Fruit fly (Drosophila melanogaster) whole organism, embryonic: ENCODE measurements around the gene CG14020.
A peak's percentile ranks its signal among the peaks of the same experiment; 100 is the strongest.

Source experiments
- Antp ChIP-seq: fragments of 200-800 bp; sonication (Bioruptor generic); optimal IDR thresholded peaks from 3 replicates; lab custom pipeline; 2016; ENCODE audit warnings: missing biosample characterization, missing genetic modification characterization
- Asciz ChIP-seq: fragments of 200-800 bp; sonication (Bioruptor generic); optimal IDR thresholded peaks from 2 replicates; lab custom pipeline; 2017; ENCODE audit warnings: missing biosample characterization, mild to moderate bottlenecking, missing genetic modification characterization, missing genetic modification reagents
- CG10462 ChIP-seq: fragments of 200-800 bp; sonication (Bioruptor generic); optimal IDR thresholded peaks from 2 replicates; lab custom pipeline; 2016; ENCODE audit warnings: missing biosample characterization, missing genetic modification characterization
- CG10565 ChIP-seq: fragments of 200-800 bp; sonication (Bioruptor generic); optimal IDR thresholded peaks from 3 replicates; lab custom pipeline; 2016; ENCODE audit warnings: missing biosample characterization, mild to moderate bottlenecking, missing genetic modification characterization
- CG11085 ChIP-seq: fragments of 200-800 bp; sonication (Bioruptor generic); IDR thresholded peaks from 2 replicates; pipeline ENCODE4 v1.3.6; 2022; ENCODE audit warnings: missing biosample characterization, missing genetic modification characterization
- CG11696 ChIP-seq: fragments of 200-800 bp; sonication (Bioruptor generic); IDR thresholded peaks from 2 replicates; pipeline ENCODE4 v1.3.6; 2022; ENCODE audit warnings: missing biosample characterization, missing genetic modification characterization
- CG12219 ChIP-seq: fragments of 200-800 bp; sonication (Bioruptor generic); optimal IDR thresholded peaks from 3 replicates; lab custom pipeline; 2018; ENCODE audit warnings: missing biosample characterization, mild to moderate bottlenecking, missing genetic modification characterization
- CG15011 ChIP-seq: fragments of 200-800 bp; sonication (Bioruptor generic); optimal IDR thresholded peaks from 3 replicates; lab custom pipeline; 2018; ENCODE audit warnings: missing biosample characterization, mild to moderate bottlenecking, missing genetic modification characterization
- CG1832 ChIP-seq: fragments of 200-800 bp; sonication (Bioruptor generic); optimal IDR thresholded peaks from 2 replicates; lab custom pipeline; 2017; ENCODE audit warnings: missing biosample characterization, mild to moderate bottlenecking, missing genetic modification characterization, inconsistent platforms
- CG30020 ChIP-seq: fragments of 200-800 bp; optimal IDR thresholded peaks from 2 replicates; lab custom pipeline; 2019; ENCODE audit warnings: missing biosample characterization, mild to moderate bottlenecking, missing genetic modification characterization, moderate library complexity
- CG3065 ChIP-seq: fragments of 200-800 bp; sonication (Bioruptor generic); optimal IDR thresholded peaks from 2 replicates; lab custom pipeline; 2016; ENCODE audit warnings: missing biosample characterization, missing genetic modification characterization
- CG31224 ChIP-seq: fragments of 200-800 bp; sonication (Bioruptor generic); IDR thresholded peaks from 2 replicates; pipeline ENCODE4 v1.3.6; 2022; ENCODE audit warnings: missing biosample characterization, missing genetic modification characterization
- CG3163 ChIP-seq: fragments of 200-800 bp; sonication (Bioruptor generic); optimal IDR thresholded peaks from 3 replicates; lab custom pipeline; 2016; ENCODE audit warnings: missing biosample characterization, missing genetic modification characterization
- CG34422 ChIP-seq: fragments of 200-800 bp; sonication (Bioruptor generic); IDR thresholded peaks from 3 replicates; pipeline ENCODE4 v1.3.6; 2022; ENCODE audit warnings: missing biosample characterization, missing genetic modification characterization
- CG3726 ChIP-seq: fragments of 200-800 bp; sonication (Bioruptor generic); IDR thresholded peaks from 3 replicates; pipeline ENCODE4, ENCODE4 v1.3.6; 2022; ENCODE audit warnings: missing biosample characterization, missing genetic modification characterization
- CG6272 ChIP-seq: fragments of 200-800 bp; sonication (Bioruptor generic); IDR thresholded peaks from 2 replicates; pipeline ENCODE4 v1.3.6; 2022; ENCODE audit warnings: missing biosample characterization, missing genetic modification characterization
- CG6683 ChIP-seq: fragments of 200-800 bp; sonication (Bioruptor generic); optimal IDR thresholded peaks from 2 replicates; lab custom pipeline; 2017; ENCODE audit warnings: missing biosample characterization, mild to moderate bottlenecking, missing genetic modification characterization, missing genetic modification reagents
- CG6813 ChIP-seq: fragments of 200-800 bp; sonication (Bioruptor generic); optimal IDR thresholded peaks from 2 replicates; lab custom pipeline; 2017; ENCODE audit warnings: missing biosample characterization, missing genetic modification characterization, mild to moderate bottlenecking, moderate library complexity, missing genetic modification reagents
- CG7745 ChIP-seq: fragments of 200-800 bp; sonication (Bioruptor generic); optimal IDR thresholded peaks from 2 replicates; lab custom pipeline; 2018; ENCODE audit warnings: missing biosample characterization, mild to moderate bottlenecking, missing genetic modification characterization, moderate library complexity
- CG7786 ChIP-seq: fragments of 200-800 bp; sonication (Bioruptor generic); optimal IDR thresholded peaks from 2 replicates; lab custom pipeline; 2016; ENCODE audit warnings: missing biosample characterization, missing genetic modification characterization
- CG8388 ChIP-seq: fragments of 200-800 bp; sonication (Bioruptor generic); optimal IDR thresholded peaks from 2 replicates; lab custom pipeline; 2019; ENCODE audit warnings: missing biosample characterization, mild to moderate bottlenecking, missing genetic modification characterization, moderate library complexity
- CG9215 ChIP-seq: fragments of 200-800 bp; sonication (Bioruptor generic); IDR thresholded peaks from 2 replicates; pipeline ENCODE4 v1.3.6; 2022; ENCODE audit warnings: missing biosample characterization, missing genetic modification characterization
- Dfd ChIP-seq, 2 experiments: fragments of >200 bp; optimal IDR thresholded peaks; 2 replicates each; lab custom pipeline; 2017; ENCODE audit warnings: missing biosample characterization in 2 of 2, missing genetic modification characterization in 2 of 2
- Doc3 ChIP-seq: fragments of 200-800 bp; sonication (Bioruptor generic); IDR thresholded peaks from 3 replicates; pipeline ENCODE4 v1.3.6; 2022; ENCODE audit warnings: missing biosample characterization, missing genetic modification characterization; ENCODE audit not compliant: partially characterized antibody
- Drgx ChIP-seq: fragments of 200-800 bp; sonication (Bioruptor generic); IDR thresholded peaks from 2 replicates; pipeline ENCODE4 v1.3.6; 2022; ENCODE audit warnings: missing biosample characterization, missing genetic modification characterization
- Ets97D ChIP-seq: fragments of 200-800 bp; sonication (Bioruptor generic); optimal IDR thresholded peaks from 3 replicates; lab custom pipeline; 2016; ENCODE audit warnings: missing biosample characterization, missing genetic modification characterization
- Fer1 ChIP-seq: fragments of 200-800 bp; sonication (Bioruptor generic); optimal IDR thresholded peaks from 2 replicates; lab custom pipeline; 2017; ENCODE audit warnings: missing biosample characterization, mild to moderate bottlenecking, missing genetic modification characterization
- Fer2 ChIP-seq: fragments of 200-800 bp; sonication (Bioruptor generic); optimal IDR thresholded peaks from 2 replicates; lab custom pipeline; 2018; ENCODE audit warnings: missing biosample characterization, mild to moderate bottlenecking, missing genetic modification characterization, moderate library complexity
- HHEX ChIP-seq: fragments of 200-800 bp; sonication (Bioruptor generic); optimal IDR thresholded peaks from 3 replicates; lab custom pipeline; 2017; ENCODE audit warnings: missing biosample characterization, mild to moderate bottlenecking, missing genetic modification characterization, missing genetic modification reagents
- Max ChIP-seq: fragments of 200-800 bp; sonication (Bioruptor generic); optimal IDR thresholded peaks from 2 replicates; lab custom pipeline; 2016; ENCODE audit warnings: missing biosample characterization, mild to moderate bottlenecking, missing genetic modification characterization
- NfI ChIP-seq: fragments of 200-800 bp; sonication (Bioruptor generic); optimal IDR thresholded peaks from 3 replicates; lab custom pipeline; 2018; ENCODE audit warnings: missing biosample characterization, mild to moderate bottlenecking, missing genetic modification characterization, moderate library complexity
- Pdp1 ChIP-seq, 2 experiments: fragments of 200-800 bp; sonication (Bioruptor generic); optimal IDR thresholded peaks; 3 replicates each; lab custom pipeline; 2016; ENCODE audit warnings: missing biosample characterization in 2 of 2, missing genetic modification characterization in 2 of 2, mild to moderate bottlenecking in 1 of 2, moderate library complexity in 1 of 2
- Ptx1 ChIP-seq: fragments of 200-800 bp; sonication (Bioruptor generic); IDR thresholded peaks from 2 replicates; pipeline ENCODE4 v1.3.6; 2022; ENCODE audit warnings: missing biosample characterization, missing genetic modification characterization
- Sry-δ ChIP-seq: fragments of 200-800 bp; sonication (Bioruptor generic); optimal IDR thresholded peaks from 2 replicates; lab custom pipeline; 2016; ENCODE audit warnings: missing biosample characterization, missing genetic modification characterization
- Stat92E ChIP-seq, 3 experiments: fragments of >200 bp in 2 of 3; fragments of 200-800 bp in 1 of 3; sonication (Bioruptor generic) in 1 of 3; optimal IDR thresholded peaks; 2 replicates each; lab custom pipeline; 2017 to 2019; ENCODE audit warnings: missing biosample characterization in 3 of 3, missing genetic modification characterization in 3 of 3, mild to moderate bottlenecking in 1 of 3, moderate library complexity in 1 of 3
- TFAM ChIP-seq: fragments of 200-800 bp; sonication (Bioruptor generic); optimal IDR thresholded peaks from 2 replicates; lab custom pipeline; 2017; ENCODE audit warnings: missing biosample characterization, missing genetic modification characterization, inconsistent platforms
- Tbp ChIP-seq: fragments of >200 bp; optimal IDR thresholded peaks from 2 replicates; lab custom pipeline; 2018; ENCODE audit warnings: missing biosample characterization, missing genetic modification characterization
- Xrp1 ChIP-seq: fragments of 200-800 bp; sonication (Bioruptor generic); IDR thresholded peaks from 2 replicates; pipeline ENCODE4 v1.3.6; 2022; ENCODE audit warnings: missing biosample characterization, missing genetic modification characterization
- ac ChIP-seq: fragments of 200-800 bp; sonication (Bioruptor generic); optimal IDR thresholded peaks from 3 replicates; lab custom pipeline; 2017; ENCODE audit warnings: missing biosample characterization, mild to moderate bottlenecking, missing genetic modification characterization
- en ChIP-seq: fragments of 200-800 bp; sonication (Bioruptor generic); optimal IDR thresholded peaks from 2 replicates; lab custom pipeline; 2016; ENCODE audit warnings: missing biosample characterization, missing genetic modification characterization
- exex ChIP-seq: fragments of 200-800 bp; sonication (Bioruptor generic); optimal IDR thresholded peaks from 4 replicates; lab custom pipeline; 2018; ENCODE audit warnings: missing biosample characterization, mild to moderate bottlenecking, missing genetic modification characterization, moderate library complexity
- klu ChIP-seq: fragments of 200-800 bp; sonication (Bioruptor generic); IDR thresholded peaks from 2 replicates; pipeline ENCODE4 v1.3.6; 2022; ENCODE audit warnings: missing biosample characterization, missing genetic modification characterization
- p53 ChIP-seq: fragments of 200-800 bp; sonication (Bioruptor generic); optimal IDR thresholded peaks from 2 replicates; lab custom pipeline; 2016; ENCODE audit warnings: missing biosample characterization, missing genetic modification characterization
- pho ChIP-seq: fragments of 200-800 bp; sonication (Bioruptor generic); optimal IDR thresholded peaks from 2 replicates; lab custom pipeline; 2016; ENCODE audit warnings: missing biosample characterization, missing genetic modification characterization
- pnt ChIP-seq: fragments of 200-800 bp; sonication (Bioruptor generic); optimal IDR thresholded peaks from 3 replicates; lab custom pipeline; 2016; ENCODE audit warnings: missing biosample characterization, missing genetic modification characterization
- pros ChIP-seq: fragments of 200-800 bp; sonication (Bioruptor generic); optimal IDR thresholded peaks from 3 replicates; lab custom pipeline; 2019; ENCODE audit warnings: missing biosample characterization, mild to moderate bottlenecking, missing genetic modification characterization, moderate library complexity
- sima ChIP-seq: fragments of 200-800 bp; sonication (Bioruptor generic); optimal IDR thresholded peaks from 2 replicates; lab custom pipeline; 2016; ENCODE audit warnings: missing biosample characterization, missing genetic modification characterization
- tup ChIP-seq: fragments of 200-800 bp; sonication (Bioruptor generic); optimal IDR thresholded peaks from 2 replicates; lab custom pipeline; 2016; ENCODE audit warnings: missing biosample characterization, mild to moderate bottlenecking, missing genetic modification characterization, moderate library complexity
- twi ChIP-seq: fragments of 200-800 bp; optimal IDR thresholded peaks from 2 replicates; lab custom pipeline; 2019; ENCODE audit warnings: missing biosample characterization, mild to moderate bottlenecking, missing genetic modification characterization, moderate library complexity
- unpg ChIP-seq: fragments of 200-800 bp; sonication (Bioruptor generic); optimal IDR thresholded peaks from 3 replicates; lab custom pipeline; 2018; ENCODE audit warnings: missing biosample characterization, mild to moderate bottlenecking, missing genetic modification characterization, moderate library complexity
- wor ChIP-seq: fragments of 200-800 bp; sonication (Bioruptor generic); IDR thresholded peaks from 2 replicates; pipeline ENCODE4 v1.3.6; 2022; ENCODE audit warnings: missing biosample characterization, missing genetic modification characterization

The CG14020 gene

dm6 chr2L:5476699-5477098 is 40.8 kb upstream of the CG14020 start (continued):
- TF ChIP-seq Asciz (no peak), Ptx1 (GFP tag; lab: Robert Waterston, UW) (peak; percentile 79), pnt (GFP tag; lab: Kevin White, UChicago) (peak; percentile 96), en (peak; percentile 88), Dfd (GFP tag; optimal IDR thresholded peaks at IDR 0.05; lab: Kevin White, UChicago) (no peak), CG9215 (GFP tag; lab: Robert Waterston, UW) (peak; percentile 66), CG10462 (GFP tag; lab: Kevin White, UChicago) (peak; percentile 85), Stat92E (GFP tag; optimal IDR thresholded peaks at IDR 0.05; lab: Kevin White, UChicago) (peak in 1 of 3 experiments; percentile 12), CG1832 (no peak), CG7745 (tag; lab: Kevin White, UChicago) (peak; percentile 29), Doc3 (no peak), NfI (peak; percentile 48), Max (peak; percentile 64), CG3726 (GFP tag; lab: Robert Waterston, UW) (peak; percentile 73; the same call in 2 of the 3 replicates), twi (peak; percentile 75), Fer1 (GFP tag; lab: Kevin White, UChicago) (no peak), p53 (GFP tag; lab: Kevin White, UChicago) (peak; percentile 81), sima (peak; percentile 34), CG6272 (GFP tag; lab: Robert Waterston, UW) (peak; percentile 64), CG12219 (GFP tag; lab: Kevin White, UChicago) (peak; percentile 88), Pdp1 (GFP tag; optimal IDR thresholded peaks at IDR 0.05; lab: Kevin White, UChicago) (peak; percentile 42 to 93), pros (GFP tag; lab: Kevin White, UChicago) (no peak), CG3065 (GFP tag; lab: Kevin White, UChicago) (peak; percentile 74), tup (peak; percentile 25), pho (GFP tag; lab: Kevin White, UChicago) (peak; percentile 0), Sry-δ (GFP tag; lab: Kevin White, UChicago) (peak; percentile 31), CG7786 (GFP tag; lab: Kevin White, UChicago) (peak; percentile 87), Xrp1 (GFP tag; lab: Robert Waterston, UW) (peak; percentile 94), Tbp (no peak), unpg (GFP tag; lab: Kevin White, UChicago) (peak; percentile 82), CG10565 (GFP tag; lab: Kevin White, UChicago) (peak; percentile 36), Fer2 (peak; percentile 14), CG15011 (GFP tag; lab: Kevin White, UChicago) (peak; percentile 36), TFAM (peak; percentile 19), CG3163 (GFP tag; lab: Kevin White, UChicago) (peak; percentile 67), CG31224 (peak; percentile 78), CG6683 (GFP tag; lab: Kevin White, UChicago) (no peak), exex (tag; lab: Kevin White, UChicago) (no peak), CG11696 (GFP tag; lab: Robert Waterston, UW) (peak; percentile 68; the same call in 1 of the 2 replicates), HHEX (GFP tag; lab: Kevin White, UChicago) (peak; percentile 61), Drgx (GFP tag; lab: Robert Waterston, UW) (peak; percentile 74), CG34422 (GFP tag; lab: Robert Waterston, UW) (peak; percentile 82; the same call in 2 of the 3 replicates), wor (GFP tag; lab: Robert Waterston, UW) (peak; percentile 66), ac (GFP tag; lab: Kevin White, UChicago) (peak; percentile 54), Ets97D (peak; percentile 22), klu (GFP tag; lab: Robert Waterston, UW) (peak; percentile 37; the same call in 1 of the 2 replicates), CG6813 (GFP tag; lab: Kevin White, UChicago) (peak; percentile 59), Antp (GFP tag; lab: Kevin White, UChicago) (peak; percentile 96), CG11085 (GFP tag; lab: Robert Waterston, UW) (peak; percentile 76), CG8388 (peak; percentile 86), CG30020 (tag; lab: Kevin White, UChicago) (peak; percentile 36)
